Fruit fly (Drosophila melanogaster): ENCODE data around the gene Sgs1.

Sgs1 gene

dm6 chr2L:4891914-4892469 lies 45.2 kb upstream of the Sgs1 start, which contains the start of gene CG3036 (continued):
- TF ChIP-seq vri (GFP tag; optimal IDR thresholded peaks at IDR 0.05) = peak; percentile 28
- no peak for TF ChIP-seq dac (GFP tag; optimal IDR thresholded peaks at IDR 0.05)
- no peak for TF ChIP-seq Hr38 (GFP tag; optimal IDR thresholded peaks at IDR 0.05)
- TF ChIP-seq CG8632 (GFP tag; optimal IDR thresholded peaks at IDR 0.05) = no peak
- peak; percentile 40 for TF ChIP-seq CG1621 (tag; optimal IDR thresholded peaks at IDR 0.05)
- peak; percentile 25 for TF ChIP-seq fkh (GFP tag; optimal IDR thresholded peaks at IDR 0.05)
- no peak for TF ChIP-seq cyc (GFP tag; optimal IDR thresholded peaks at IDR 0.05)
- peak; percentile 43; the same call in 1 of the 3 replicates for TF ChIP-seq CG8119 (GFP tag; IDR thresholded peaks at IDR 0.05)
- TF ChIP-seq topi (GFP tag; optimal IDR thresholded peaks at IDR 0.05) = peak; percentile 37
- TF ChIP-seq Hr4 (GFP tag; optimal IDR thresholded peaks at IDR 0.05) = no peak
- no peak for TF ChIP-seq salr (GFP tag; optimal IDR thresholded peaks at IDR 0.05)
- TF ChIP-seq Hr39 (GFP tag; optimal IDR thresholded peaks at IDR 0.05) = no peak
- no peak for TF ChIP-seq pdm3 (GFP tag; optimal IDR thresholded peaks at IDR 0.05)
- TF ChIP-seq CG8319 (GFP tag; optimal IDR thresholded peaks at IDR 0.05) = no peak
- TF ChIP-seq acj6 (GFP tag; optimal IDR thresholded peaks at IDR 0.05) = no peak
- TF ChIP-seq CG6276 (GFP tag; optimal IDR thresholded peaks at IDR 0.05) = no peak
- no peak for TF ChIP-seq spab (GFP tag; optimal IDR thresholded peaks at IDR 0.05)
- TF ChIP-seq Blimp-1 (GFP tag; optimal IDR thresholded peaks at IDR 0.05) = no peak
- peak; percentile 76 for TF ChIP-seq Eip78C (GFP tag)
- TF ChIP-seq fd85E (GFP tag; optimal IDR thresholded peaks at IDR 0.05) = no peak

- peak; percentile 3 for TF ChIP-seq vri (GFP tag; optimal IDR thresholded peaks at IDR 0.05)
- TF ChIP-seq CG8319 (GFP tag; optimal IDR thresholded peaks at IDR 0.05) = no peak
Observed at dm6 chr2L:4893612-4894011, 43.6 kb upstream of the Sgs1 start.

dm6 chr2L:4895902-4896301 lies 41.3 kb upstream of the Sgs1 start:
- TF ChIP-seq topi (GFP tag; optimal IDR thresholded peaks at IDR 0.05) (no peak), eg (GFP tag; IDR thresholded peaks at IDR 0.05) (no peak), cyc (GFP tag; optimal IDR thresholded peaks at IDR 0.05) (no peak), vri (GFP tag; optimal IDR thresholded peaks at IDR 0.05) (no peak), Eip93F (GFP tag; optimal IDR thresholded peaks at IDR 0.05) (no peak), Met (GFP tag; optimal IDR thresholded peaks at IDR 0.05) (no peak), dac (GFP tag; optimal IDR thresholded peaks at IDR 0.05) (no peak), Eip75B (GFP tag; optimal IDR thresholded peaks at IDR 0.05) (no peak), achi (GFP tag; optimal IDR thresholded peaks at IDR 0.05) (no peak), acj6 (GFP tag; optimal IDR thresholded peaks at IDR 0.05) (no peak), OdsH (GFP tag; optimal IDR thresholded peaks at IDR 0.05) (no peak), CG3032 (tag; optimal IDR thresholded peaks at IDR 0.05) (no peak), Ets96B (tag; optimal IDR thresholded peaks at IDR 0.05) (no peak), CG6854 (GFP tag; optimal IDR thresholded peaks at IDR 0.05) (no peak), Gug (GFP tag; IDR thresholded peaks at IDR 0.05) (no peak), Sox15 (GFP tag; optimal IDR thresholded peaks at IDR 0.05) (no peak), CG9139 (GFP tag; optimal IDR thresholded peaks at IDR 0.05) (no peak)

dm6 chr2L:4896484-4897205 lies 40.6 kb upstream of the Sgs1 start:
- TF ChIP-seq CG34406 (GFP tag; optimal IDR thresholded peaks at IDR 0.05) (no peak), ss (GFP tag; optimal IDR thresholded peaks at IDR 0.05) (no peak), fkh (GFP tag; optimal IDR thresholded peaks at IDR 0.05) (peak; percentile 29), svp (GFP tag) (peak; percentile 83), eg (GFP tag; IDR thresholded peaks at IDR 0.05) (no peak)
